Worm (Caenorhabditis elegans) whole organism, L2 larva: ENCODE measurements around the gene sri-38.
"Not testable (repeated sequence)": the region's sequence is repeated elsewhere in the genome, so short reads cannot be mapped to it uniquely, and the experiment has no call there.

ENCODE experiments used
- C34F6.9 ChIP-seq: fragments of 150-350 bp; optimal IDR thresholded peaks from 2 replicates; lab custom pipeline; 2014; ENCODE audit warnings: missing biosample characterization, missing genetic modification characterization
- F13H6.1 ChIP-seq: sonication (generic microtip); optimal IDR thresholded peaks from 2 replicates; lab custom pipeline; 2016; ENCODE audit warnings: missing genetic modification characterization, missing compliant biosample characterization
- R02D3.7 ChIP-seq: fragments of 150-350 bp; optimal IDR thresholded peaks from 2 replicates; lab custom pipeline; 2014; ENCODE audit warnings: missing biosample characterization, missing genetic modification characterization
- ZK546.5 ChIP-seq: sonication (generic microtip); optimal IDR thresholded peaks from 2 replicates; lab custom pipeline; 2017; ENCODE audit warnings: missing biosample characterization, missing genetic modification characterization
- alr-1 ChIP-seq: fragments of 150-350 bp; optimal IDR thresholded peaks from 2 replicates; lab custom pipeline; 2014; ENCODE audit warnings: missing biosample characterization, missing genetic modification characterization
- aly-2 ChIP-seq: fragments of 150-350 bp; optimal IDR thresholded peaks from 2 replicates; lab custom pipeline; 2014; ENCODE audit warnings: missing biosample characterization, missing genetic modification characterization
- ama-1 ChIP-seq: fragments of 150-350 bp; optimal IDR thresholded peaks from 2 replicates; lab custom pipeline; 2018; ENCODE audit warnings: inconsistent platforms
- ceh-16 ChIP-seq: fragments of 150-350 bp; optimal IDR thresholded peaks from 2 replicates; lab custom pipeline; 2014; ENCODE audit warnings: missing biosample characterization, missing genetic modification characterization
- ceh-82 ChIP-seq: fragments of 150-350 bp; optimal IDR thresholded peaks from 2 replicates; lab custom pipeline; 2014; ENCODE audit warnings: missing biosample characterization, missing genetic modification characterization
- crh-2 ChIP-seq: sonication (generic microtip); optimal IDR thresholded peaks from 2 replicates; lab custom pipeline; 2017; ENCODE audit warnings: missing biosample characterization, missing genetic modification characterization
- dmd-4 ChIP-seq: sonication (generic microtip); optimal IDR thresholded peaks from 2 replicates; lab custom pipeline; 2017; ENCODE audit warnings: missing biosample characterization, missing genetic modification characterization
- egl-27 ChIP-seq: sonication (generic microtip); optimal IDR thresholded peaks from 3 replicates; lab custom pipeline; 2017; ENCODE audit warnings: missing biosample characterization, missing genetic modification reagents, missing genetic modification characterization
- elt-1 ChIP-seq: fragments of 150-350 bp; optimal IDR thresholded peaks from 2 replicates; lab custom pipeline; 2014; ENCODE audit warnings: missing biosample characterization, missing genetic modification characterization
- elt-3 ChIP-seq: sonication (generic microtip); optimal IDR thresholded peaks from 2 replicates; lab custom pipeline; 2017; ENCODE audit warnings: missing biosample characterization, missing genetic modification characterization
- fos-1 ChIP-seq: fragments of 150-350 bp; optimal IDR thresholded peaks from 2 replicates; lab custom pipeline; 2014; ENCODE audit warnings: missing biosample characterization, missing genetic modification characterization
- lin-11 ChIP-seq: fragments of 150-350 bp; sonication (generic microtip); optimal IDR thresholded peaks from 2 replicates; lab custom pipeline; 2014; ENCODE audit warnings: missing biosample characterization, missing genetic modification characterization, inconsistent platforms, mixed read lengths
- lin-13 ChIP-seq: fragments of 150-350 bp; optimal IDR thresholded peaks from 2 replicates; lab custom pipeline; 2014; ENCODE audit warnings: missing biosample characterization, missing genetic modification reagents, missing genetic modification characterization
- lin-39 ChIP-seq: fragments of 150-350 bp; optimal IDR thresholded peaks from 2 replicates; lab custom pipeline; 2014; ENCODE audit warnings: missing biosample characterization, missing genetic modification reagents, missing genetic modification characterization
- lsy-2 ChIP-seq, 2 experiments: fragments of 150-350 bp in 1 of 2; sonication (generic microtip) in 1 of 2; optimal IDR thresholded peaks; 2 replicates each; lab custom pipeline; 2014 to 2017; ENCODE audit warnings: missing biosample characterization in 2 of 2, missing genetic modification characterization in 2 of 2
- mab-5 ChIP-seq: fragments of 150-350 bp; optimal IDR thresholded peaks from 2 replicates; lab custom pipeline; 2014; ENCODE audit warnings: missing biosample characterization, missing genetic modification characterization
- mbf-1 ChIP-seq: sonication (generic microtip); optimal IDR thresholded peaks from 2 replicates; lab custom pipeline; 2017; ENCODE audit warnings: missing biosample characterization, missing genetic modification characterization
- nhr-10 ChIP-seq: sonication (generic microtip); optimal IDR thresholded peaks from 2 replicates; lab custom pipeline; 2017; ENCODE audit warnings: missing biosample characterization, missing genetic modification characterization
- nhr-11 ChIP-seq: fragments of 150-350 bp; optimal IDR thresholded peaks from 2 replicates; lab custom pipeline; 2014; ENCODE audit warnings: missing biosample characterization, missing genetic modification characterization
- nhr-129 ChIP-seq: fragments of 150-350 bp; optimal IDR thresholded peaks from 2 replicates; lab custom pipeline; 2014; ENCODE audit warnings: missing biosample characterization, missing genetic modification characterization
- nhr-21 ChIP-seq: fragments of 150-350 bp; optimal IDR thresholded peaks from 2 replicates; lab custom pipeline; 2014; ENCODE audit warnings: missing biosample characterization, missing genetic modification characterization
- nhr-237 ChIP-seq: fragments of 150-350 bp; optimal IDR thresholded peaks from 2 replicates; lab custom pipeline; 2014; ENCODE audit warnings: missing biosample characterization, missing genetic modification characterization
- nhr-6 ChIP-seq: fragments of 150-350 bp; optimal IDR thresholded peaks from 2 replicates; lab custom pipeline; 2014; ENCODE audit warnings: missing biosample characterization, missing genetic modification characterization
- nhr-77 ChIP-seq: fragments of 150-350 bp; optimal IDR thresholded peaks from 2 replicates; lab custom pipeline; 2014; ENCODE audit warnings: missing biosample characterization, missing genetic modification characterization
- peb-1 ChIP-seq: fragments of 150-350 bp; optimal IDR thresholded peaks from 2 replicates; lab custom pipeline; 2014; ENCODE audit warnings: missing biosample characterization, missing genetic modification characterization
- sem-4 ChIP-seq: fragments of 150-350 bp; optimal IDR thresholded peaks from 2 replicates; lab custom pipeline; 2014; ENCODE audit warnings: missing biosample characterization, missing genetic modification reagents, missing genetic modification characterization
- sma-3 ChIP-seq: sonication (generic microtip); optimal IDR thresholded peaks from 2 replicates; lab custom pipeline; 2016; ENCODE audit warnings: missing genetic modification reagents, missing genetic modification characterization, missing compliant biosample characterization
- sma-9 ChIP-seq, 2 experiments: fragments of 150-350 bp in 1 of 2; sonication (generic microtip) in 1 of 2; optimal IDR thresholded peaks; 2 replicates each; lab custom pipeline; 2014 to 2016; ENCODE audit warnings: missing genetic modification characterization in 2 of 2, mild to moderate bottlenecking in 1 of 2, missing biosample characterization in 1 of 2, missing compliant biosample characterization in 1 of 2, missing genetic modification reagents in 1 of 2, moderate library complexity in 1 of 2
- snpc-4 ChIP-seq: fragments of 150-350 bp; optimal IDR thresholded peaks from 2 replicates; lab custom pipeline; 2014; ENCODE audit warnings: missing biosample characterization, missing genetic modification characterization
- unc-39 ChIP-seq: fragments of 150-350 bp; optimal IDR thresholded peaks from 2 replicates; lab custom pipeline; 2014; ENCODE audit warnings: missing biosample characterization, missing genetic modification characterization
- unc-55 ChIP-seq: fragments of 150-350 bp; sonication (generic microtip); optimal IDR thresholded peaks from 3 replicates; lab custom pipeline; 2014; ENCODE audit warnings: missing biosample characterization, missing genetic modification reagents, missing genetic modification characterization
- unc-62 ChIP-seq: fragments of 150-350 bp; optimal IDR thresholded peaks from 2 replicates; lab custom pipeline; 2014; ENCODE audit warnings: missing biosample characterization, missing genetic modification reagents, missing genetic modification characterization
- zag-1 ChIP-seq: fragments of 150-350 bp; optimal IDR thresholded peaks from 2 replicates; lab custom pipeline; 2014; ENCODE audit warnings: missing biosample characterization, missing genetic modification characterization

Gene sri-38

ce11 chrII:2641777-2642176 lies 31.1 kb downstream of the sri-38 start, which contains the start of gene F22E5.7:
Gene F22E5.7 (plus strand): TSS chrII:2642077.
- TF ChIP-seq nhr-77 (no peak), mbf-1 (tag; lab: Kevin White, UChicago) (no peak), sma-3 (no peak), sma-9 (GFP tag; optimal IDR thresholded peaks at IDR 0.05; lab: Kevin White, UChicago) (no peak), sma-9 (tag; optimal IDR thresholded peaks at IDR 0.05; lab: Kevin White, UChicago) (no peak), egl-27 (no peak), snpc-4 (tag; lab: Kevin White, UChicago) (no peak), unc-62 (no peak), peb-1 (tag; lab: Kevin White, UChicago) (no peak), ZK546.5 (tag; lab: Kevin White, UChicago) (no peak), alr-1 (tag; lab: Kevin White, UChicago) (no peak)

ce11 chrII:2644498-2644897 lies 33.8 kb downstream of the sri-38 start, which contains the start of gene F22E5.11:
Gene F22E5.11 (minus strand): TSS chrII:2644598.
- TF ChIP-seq aly-2 (tag; lab: Kevin White, UChicago) = no peak
- TF ChIP-seq, all 48 proteins: peak for 0

DNA sequence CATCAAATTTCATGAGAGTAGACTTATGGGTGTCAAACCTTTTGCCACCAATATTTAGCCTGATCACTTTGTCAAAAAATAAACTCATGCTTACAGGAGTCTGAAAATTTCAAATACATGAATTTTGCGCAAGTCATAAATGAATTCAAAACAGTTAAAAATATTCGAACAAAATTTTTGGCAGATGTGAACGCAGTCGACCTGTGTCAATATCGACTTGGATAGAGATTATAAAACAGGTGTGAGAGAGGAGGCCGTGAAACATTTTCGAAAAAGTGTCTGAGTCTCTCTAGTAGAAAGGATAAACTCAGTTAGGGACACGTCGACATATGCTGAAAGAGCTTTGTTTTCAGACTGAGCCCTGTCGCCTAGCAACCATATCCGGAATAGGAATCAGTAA lies 36.1 kb downstream of the sri-38 start, which contains the start of gene F22E5.12:
TSS of gene F22E5.12 (minus strand) at position 101 of the 400 bp plus-strand sequence.
- TF ChIP-seq unc-39, F13H6.1, snpc-4 (tag; lab: Kevin White, UChicago): not testable (repeated sequence)

ce11 chrII:2649015-2649414 lies 38.4 kb downstream of the sri-38 start:
- TF ChIP-seq lin-13 (GFP tag; lab: Kevin White, UChicago) (peak; percentile 17), crh-2 (tag; lab: Kevin White, UChicago) (no peak), lsy-2 (tag; optimal IDR thresholded peaks at IDR 0.05; lab: Kevin White, UChicago) (peak in 1 of 2 experiments; percentile 65), R02D3.7 (tag; lab: Kevin White, UChicago) (no peak), nhr-237 (tag; lab: Kevin White, UChicago) (no peak), unc-55 (GFP tag; lab: Kevin White, UChicago) (peak; percentile 61), egl-27 (no peak), lin-11 (no peak), nhr-77 (no peak), ceh-16 (tag; lab: Kevin White, UChicago) (no peak), dmd-4 (tag; lab: Kevin White, UChicago) (no peak), unc-39 (tag; lab: Kevin White, UChicago) (no peak), sem-4 (tag; lab: Kevin White, UChicago) (peak; percentile 13), snpc-4 (tag; lab: Kevin White, UChicago) (peak; percentile 16), alr-1 (tag; lab: Kevin White, UChicago) (no peak), lin-39 (no peak), elt-3 (tag; lab: Kevin White, UChicago) (no peak), F13H6.1 (tag; lab: Kevin White, UChicago) (peak; percentile 61), nhr-10 (tag; lab: Kevin White, UChicago) (no peak), fos-1 (tag; lab: Kevin White, UChicago) (no peak), ama-1 (lab: Kevin White, UChicago) (no peak), C34F6.9 (tag; lab: Kevin White, UChicago) (peak; percentile 81), ceh-82 (tag; lab: Kevin White, UChicago) (no peak), zag-1 (tag; lab: Kevin White, UChicago) (no peak), sma-3 (no peak), nhr-11 (tag; lab: Kevin White, UChicago) (no peak), elt-1 (tag; lab: Kevin White, UChicago) (no peak), aly-2 (tag; lab: Kevin White, UChicago) (no peak), mab-5 (no peak), nhr-21 (tag; lab: Kevin White, UChicago) (no peak), mbf-1 (tag; lab: Kevin White, UChicago) (no peak), unc-62 (no peak), nhr-129 (tag; lab: Kevin White, UChicago) (peak; percentile 29), nhr-6 (tag; lab: Kevin White, UChicago) (no peak)
